Fruit fly (Drosophila melanogaster) whole organism, embryonic: ENCODE results near the gene CG31559.

Experiments used
- CG2875 ChIP-seq: fragments of 200-800 bp; sonication (Bioruptor generic); optimal IDR thresholded peaks from 2 replicates; lab custom pipeline; 2017; ENCODE audit warnings: missing biosample characterization, mild to moderate bottlenecking, missing genetic modification characterization, missing genetic modification reagents
- Lhr ChIP-seq: fragments of 200-800 bp; sonication (Bioruptor generic); optimal IDR thresholded peaks from 3 replicates; lab custom pipeline; 2017; ENCODE audit warnings: mild to moderate bottlenecking, missing biosample characterization, missing genetic modification reagents, missing genetic modification characterization

dm6 chr3R:6153574-6153973, 3.5 kb downstream of the CG31559 start:
- TF ChIP-seq Lhr (GFP tag; lab: Kevin White, UChicago) (no peak), CG2875 (no peak)
